Fruit fly (Drosophila melanogaster) Kc167 (cell line): ENCODE measurements around the gene CG6733.

ENCODE experiments used
- Myc ChIP-seq: fragments of >200 bp; optimal IDR thresholded peaks from 2 replicates; lab custom pipeline; 2017; ENCODE audit warnings: missing external identifiers
- Sin3A ChIP-seq: fragments of >200 bp; optimal IDR thresholded peaks from 2 replicates; lab custom pipeline; 2018; ENCODE audit warnings: missing external identifiers
- h ChIP-seq: fragments of >200 bp; optimal IDR thresholded peaks from 3 replicates; lab custom pipeline; 2018; ENCODE audit warnings: missing external identifiers

DNA sequence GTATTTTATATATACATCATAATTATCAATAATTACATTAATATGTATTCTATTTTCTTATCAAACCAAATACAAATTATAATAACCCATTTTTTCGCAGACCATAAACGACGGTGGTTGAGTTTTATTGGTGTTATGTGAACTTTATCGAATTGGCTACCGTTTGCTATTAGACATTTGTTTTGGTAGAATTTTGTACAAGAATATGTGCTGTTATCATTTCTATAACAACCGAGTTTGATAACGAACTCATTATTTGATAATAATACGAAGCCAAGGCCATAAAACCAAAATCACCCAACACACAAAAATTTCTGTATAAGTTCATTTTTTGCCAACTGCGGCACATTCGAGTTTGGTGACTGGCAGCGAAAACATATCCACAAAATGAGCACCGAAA, 2.2 kb upstream of the CG6733 start, which contains the start of gene CG17109:
- TF ChIP-seq Myc (lab: Kevin White, UChicago) (no peak), Sin3A (lab: Kevin White, UChicago) (no peak), h (lab: Kevin White, UChicago) (no peak)
